Worm (Caenorhabditis elegans): ENCODE data around the gene swd-2.2.

Gene swd-2.2

DNA sequence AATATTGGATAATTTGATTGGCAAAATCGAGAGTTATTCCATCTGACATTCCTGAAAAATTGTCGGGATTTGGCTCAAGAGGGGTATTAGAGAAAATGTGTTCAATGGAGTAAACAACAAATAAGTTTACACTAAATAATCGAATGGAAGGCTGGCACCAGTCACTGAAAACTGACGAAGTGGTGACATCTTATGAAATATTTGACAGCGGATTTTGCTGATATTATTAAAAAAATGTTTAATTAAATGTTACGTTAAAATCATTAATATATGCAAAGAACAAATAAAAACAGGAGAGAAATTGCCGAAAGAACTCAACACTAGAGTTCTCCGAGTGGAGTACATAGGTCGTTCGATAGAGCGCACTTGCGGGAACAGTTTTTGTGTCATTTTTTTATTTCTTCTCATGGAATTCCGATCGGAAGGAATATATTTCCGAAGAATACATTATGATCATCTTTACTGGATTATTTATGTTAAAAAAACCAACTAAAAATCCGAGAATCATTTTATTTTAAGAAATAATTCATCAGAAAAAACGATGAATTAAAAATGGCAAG is 11.4 kb downstream of the swd-2.2 start, which contains the start of gene tag-322 (continued):
- peak in 1 of 2 experiments; percentile 4 for TF ChIP-seq hif-1 (tag; optimal IDR thresholded peaks at IDR 0.05)
- no peak for TF ChIP-seq vab-7 (GFP tag; IDR thresholded peaks at IDR 0.05)
- no peak for TF ChIP-seq unc-39 (tag; optimal IDR thresholded peaks at IDR 0.05)
- peak; percentile 44 for TF ChIP-seq ama-1 (optimal IDR thresholded peaks at IDR 0.05)
- peak; percentile 71 for TF ChIP-seq dpl-1 (GFP tag; optimal IDR thresholded peaks at IDR 0.05)

DNA sequence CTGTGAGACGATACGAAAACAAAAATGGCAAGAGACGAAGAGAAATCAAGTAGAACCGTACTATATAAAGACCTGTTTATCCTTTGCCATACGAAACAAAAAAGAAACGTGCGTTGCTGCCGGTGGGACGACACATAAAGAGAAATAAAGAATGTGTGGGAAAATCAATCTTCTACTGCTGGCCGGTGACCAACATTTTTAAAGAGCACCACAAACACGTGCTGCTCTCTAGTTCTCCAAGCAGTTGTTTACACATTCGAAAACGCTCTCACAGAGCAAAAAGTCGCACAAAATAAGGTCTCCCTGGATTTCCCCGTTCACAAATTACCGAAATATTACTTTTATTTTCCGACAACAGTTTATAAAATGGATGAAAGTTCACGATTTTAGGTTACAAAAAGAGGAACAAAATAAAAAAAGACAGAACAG is 15.3 kb downstream of the swd-2.2 start, which contains the start of gene imp-3:
imp-3 (minus strand) TSS at position 93 of the 429 bp plus-strand sequence.
- no peak for TF ChIP-seq snpc-4 (tag; optimal IDR thresholded peaks at IDR 0.05)
- TF ChIP-seq gei-8 (GFP tag; optimal IDR thresholded peaks at IDR 0.05) = peak; percentile 36
- peak; percentile 53 for TF ChIP-seq zfp-3 (GFP tag; conservative IDR thresholded peaks at IDR 0.05)
- no peak for TF ChIP-seq F26F4.8 (GFP tag; conservative IDR thresholded peaks at IDR 0.05)
- no peak for TF ChIP-seq ces-1 (GFP tag; optimal IDR thresholded peaks at IDR 0.05)
- peak; percentile 77 for TF ChIP-seq mep-1 (tag; optimal IDR thresholded peaks at IDR 0.05)
- TF ChIP-seq nhr-25 (tag; optimal IDR thresholded peaks at IDR 0.05; ENCODE audit: borderline replicate concordance, insufficient read depth) = no peak
- TF ChIP-seq dpl-1 (GFP tag; optimal IDR thresholded peaks at IDR 0.05) = no peak
- TF ChIP-seq ama-1 (optimal IDR thresholded peaks at IDR 0.05) = peak; percentile 97
- TF ChIP-seq egl-27 (tag; optimal IDR thresholded peaks at IDR 0.05) = no peak
- peak; percentile 84 for TF ChIP-seq mxl-3 (GFP tag; optimal IDR thresholded peaks at IDR 0.05)
- no peak for TF ChIP-seq nhr-11 (tag; optimal IDR thresholded peaks at IDR 0.05)
- TF ChIP-seq zag-1 (tag; optimal IDR thresholded peaks at IDR 0.05) = no peak
- TF ChIP-seq F37D6.2 (tag; optimal IDR thresholded peaks at IDR 0.05) = no peak
- peak; percentile 77 for TF ChIP-seq lin-38 (GFP tag; IDR thresholded peaks at IDR 0.05)
- no peak for TF ChIP-seq vab-7 (GFP tag; IDR thresholded peaks at IDR 0.05)
- no peak for TF ChIP-seq saeg-2 (GFP tag; IDR thresholded peaks at IDR 0.05)
- TF ChIP-seq cey-2 (tag; optimal IDR thresholded peaks at IDR 0.05; ENCODE audit: borderline replicate concordance, insufficient read depth) = no peak
- no peak for TF ChIP-seq mdt-29 (GFP tag; IDR thresholded peaks at IDR 0.05)
- TF ChIP-seq ceh-82 (tag; optimal IDR thresholded peaks at IDR 0.05) = no peak
- no peak for TF ChIP-seq nhr-237 (tag; optimal IDR thresholded peaks at IDR 0.05)
- no peak for TF ChIP-seq daf-19 (GFP tag; conservative IDR thresholded peaks at IDR 0.05)
- TF ChIP-seq mdl-1 (tag; optimal IDR thresholded peaks at IDR 0.05) = peak; percentile 41 to 88
- TF ChIP-seq hmg-1.1 (GFP tag; IDR thresholded peaks at IDR 0.05) = peak; percentile 63; the same call in 1 of the 2 replicates
- TF ChIP-seq F44E2.7 (GFP tag; IDR thresholded peaks at IDR 0.05) = no peak
- TF ChIP-seq lir-3 (tag; optimal IDR thresholded peaks at IDR 0.05) = no peak
- no peak for TF ChIP-seq nhr-48 (tag; optimal IDR thresholded peaks at IDR 0.05)
- TF ChIP-seq lim-7 (GFP tag; IDR thresholded peaks at IDR 0.05) = no peak; the same call in 1 of the 2 replicates
- no peak for TF ChIP-seq jun-1 (tag; optimal IDR thresholded peaks at IDR 0.05)
- no peak for TF ChIP-seq pqm-1 (tag; optimal IDR thresholded peaks at IDR 0.05)
- peak; percentile 74 for TF ChIP-seq tra-1 (GFP tag; IDR thresholded peaks at IDR 0.05)
- TF ChIP-seq F10B5.3 (tag; optimal IDR thresholded peaks at IDR 0.05) = no peak
- TF ChIP-seq Y105C5A.15 (GFP tag; IDR thresholded peaks at IDR 0.05) = peak; percentile 66; the same call in 1 of the 2 replicates
- TF ChIP-seq hif-1 (tag; optimal IDR thresholded peaks at IDR 0.05) = peak in 1 of 2 experiments; percentile 53
- TF ChIP-seq daf-8 (GFP tag; IDR thresholded peaks at IDR 0.05) = no peak
- TF ChIP-seq spr-3 (GFP tag; optimal IDR thresholded peaks at IDR 0.05) = peak; percentile 11
- TF ChIP-seq mes-2 (tag; optimal IDR thresholded peaks at IDR 0.05; ENCODE audit: poor library complexity, severe bottlenecking) = peak; percentile 52
- no peak for TF ChIP-seq nhr-76 (tag; optimal IDR thresholded peaks at IDR 0.05)
- peak; percentile 28 to 60 for TF ChIP-seq daf-16 (GFP tag; optimal IDR thresholded peaks at IDR 0.05)
- TF ChIP-seq daf-16 (tag; optimal IDR thresholded peaks at IDR 0.05) = peak; percentile 88
- no peak for TF ChIP-seq unc-39 (tag; optimal IDR thresholded peaks at IDR 0.05)
- TF ChIP-seq dmd-8 (GFP tag; IDR thresholded peaks at IDR 0.05) = no peak
- no peak for TF ChIP-seq nhr-77 (tag; optimal IDR thresholded peaks at IDR 0.05)
- no peak for TF ChIP-seq ztf-7 (tag; optimal IDR thresholded peaks at IDR 0.05)
- TF ChIP-seq daf-12 (tag; optimal IDR thresholded peaks at IDR 0.05) = no peak
- TF ChIP-seq lsy-2 (tag; optimal IDR thresholded peaks at IDR 0.05) = peak; percentile 30 to 83
- TF ChIP-seq ceh-62 (tag; optimal IDR thresholded peaks at IDR 0.05) = no peak
- TF ChIP-seq zfp-2 (tag; optimal IDR thresholded peaks at IDR 0.05) = no peak
- peak; percentile 67 for TF ChIP-seq hlh-11 (tag; optimal IDR thresholded peaks at IDR 0.05)

All from whole organism, L4 larva.